Worm (Caenorhabditis elegans) whole organism, L4/young adult: ENCODE results near the gene frm-3.

Experiments used
- W03F9.2 ChIP-seq: fragments of 150-350 bp; optimal IDR thresholded peaks from 2 replicates; lab custom pipeline; 2014; ENCODE audit warnings: missing biosample characterization, missing genetic modification characterization
- him-1 ChIP-seq: sonication (generic microtip); optimal IDR thresholded peaks from 2 replicates; lab custom pipeline; 2016; ENCODE audit warnings: missing genotype, missing genetic modification reagents, missing genetic modification characterization, missing compliant biosample characterization

DNA sequence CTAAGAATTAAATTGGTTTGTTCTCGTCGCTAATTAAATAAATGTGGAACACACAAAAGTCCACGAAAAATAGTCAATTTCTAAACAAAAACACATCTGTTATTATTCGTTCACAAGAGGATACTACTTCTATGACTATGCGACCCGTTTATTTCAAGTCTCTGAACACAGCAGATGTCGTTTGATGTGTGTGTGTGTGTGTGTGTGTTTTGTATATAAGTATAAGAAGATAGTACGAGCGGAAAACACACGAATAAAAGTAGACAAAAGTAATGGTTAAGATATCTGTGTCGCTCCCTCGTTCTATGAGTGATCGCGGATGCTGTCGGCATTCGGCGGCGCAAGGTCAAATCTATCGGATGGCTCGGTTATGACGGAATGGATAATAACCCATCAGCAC is 26.5 kb downstream of the frm-3 start:
- TF ChIP-seq W03F9.2 = no peak
- no peak for TF ChIP-seq him-1
